Fruit fly (Drosophila melanogaster) whole organism, pupa: ENCODE measurements around the gene betaCOP.

ENCODE experiments used
- CG10348 ChIP-seq: fragments of 200-800 bp; sonication (Bioruptor generic); IDR thresholded peaks from 2 replicates; pipeline ENCODE4 v1.3.6; 2022; ENCODE audit warnings: missing biosample characterization, missing genetic modification characterization
- CG12605 ChIP-seq: fragments of 200-800 bp; sonication (Bioruptor generic); IDR thresholded peaks from 2 replicates; pipeline ENCODE4 v1.3.6; 2022; ENCODE audit warnings: missing biosample characterization, missing genetic modification characterization
- CG13204 ChIP-seq: fragments of 200-800 bp; sonication (Bioruptor generic); optimal IDR thresholded peaks from 2 replicates; lab custom pipeline; 2018; ENCODE audit warnings: missing biosample characterization, mild to moderate bottlenecking, missing genetic modification characterization, moderate library complexity
- CG14655 ChIP-seq: fragments of 200-800 bp; sonication (Bioruptor generic); optimal IDR thresholded peaks from 3 replicates; lab custom pipeline; 2017; ENCODE audit warnings: mild to moderate bottlenecking, missing biosample characterization, missing genetic modification reagents, missing genetic modification characterization
- CG15710 ChIP-seq: fragments of 200-800 bp; sonication (Bioruptor generic); optimal IDR thresholded peaks from 2 replicates; lab custom pipeline; 2018; ENCODE audit warnings: missing biosample characterization, mild to moderate bottlenecking, missing genetic modification characterization, moderate library complexity
- CG17806 ChIP-seq: fragments of 200-800 bp; sonication (Bioruptor generic); optimal IDR thresholded peaks from 2 replicates; lab custom pipeline; 2018; ENCODE audit warnings: missing biosample characterization, mild to moderate bottlenecking, missing genetic modification characterization, moderate library complexity
- CG32121 ChIP-seq: fragments of 200-800 bp; sonication (Bioruptor generic); IDR thresholded peaks from 2 replicates; pipeline ENCODE4 v1.3.6; 2022; ENCODE audit warnings: missing biosample characterization, missing genetic modification characterization
- CG34367 ChIP-seq: fragments of 200-800 bp; sonication (Bioruptor generic); optimal IDR thresholded peaks from 2 replicates; lab custom pipeline; 2018; ENCODE audit warnings: missing biosample characterization, mild to moderate bottlenecking, missing genetic modification characterization
- CG4496 ChIP-seq: fragments of 200-800 bp; sonication (Bioruptor generic); IDR thresholded peaks from 3 replicates; pipeline ENCODE4 v1.3.6; 2022; ENCODE audit warnings: missing biosample characterization, missing genetic modification characterization
- CG8159 ChIP-seq: fragments of 200-800 bp; sonication (Bioruptor generic); optimal IDR thresholded peaks from 3 replicates; lab custom pipeline; 2018; ENCODE audit warnings: missing biosample characterization, mild to moderate bottlenecking, missing genetic modification characterization, moderate library complexity
- CG8301 ChIP-seq: fragments of 200-800 bp; sonication (Bioruptor generic); optimal IDR thresholded peaks from 2 replicates; lab custom pipeline; 2018; ENCODE audit warnings: missing biosample characterization, mild to moderate bottlenecking, missing genetic modification characterization
- CG9948 ChIP-seq: fragments of 200-800 bp; sonication (Bioruptor generic); optimal IDR thresholded peaks from 2 replicates; lab custom pipeline; 2018; ENCODE audit warnings: missing biosample characterization, mild to moderate bottlenecking, missing genetic modification characterization, moderate library complexity
- D1 ChIP-seq: fragments of 200-800 bp; sonication (Bioruptor generic); optimal IDR thresholded peaks from 2 replicates; lab custom pipeline; 2018; ENCODE audit warnings: missing biosample characterization, mild to moderate bottlenecking, missing genetic modification characterization, moderate library complexity
- EcR ChIP-seq: fragments of 200-800 bp; sonication (Bioruptor generic); optimal IDR thresholded peaks from 3 replicates; lab custom pipeline; 2019; ENCODE audit warnings: missing biosample characterization, missing genetic modification characterization, mild to moderate bottlenecking, moderate library complexity, missing genetic modification reagents
- Ets98B ChIP-seq: fragments of 200-800 bp; sonication (Bioruptor generic); IDR thresholded peaks from 2 replicates; pipeline ENCODE4 v1.3.6; 2022; ENCODE audit warnings: missing biosample characterization, missing genetic modification characterization
- Pif1A ChIP-seq: fragments of 200-800 bp; sonication (Bioruptor generic); optimal IDR thresholded peaks from 3 replicates; lab custom pipeline; 2016; ENCODE audit warnings: missing biosample characterization, missing genetic modification characterization
- Pif1B ChIP-seq: fragments of 200-800 bp; sonication (Bioruptor generic); optimal IDR thresholded peaks from 3 replicates; lab custom pipeline; 2016; ENCODE audit warnings: missing biosample characterization, missing genetic modification characterization
- Snoo ChIP-seq: fragments of 200-800 bp; sonication (Bioruptor generic); optimal IDR thresholded peaks from 3 replicates; lab custom pipeline; 2017; ENCODE audit warnings: missing biosample characterization, mild to moderate bottlenecking, missing genetic modification characterization, inconsistent platforms
- fd96Ca ChIP-seq: fragments of 200-800 bp; sonication (Bioruptor generic); IDR thresholded peaks from 3 replicates; pipeline ENCODE4 v1.3.6; 2022; ENCODE audit warnings: missing biosample characterization, missing genetic modification characterization
- gl ChIP-seq: fragments of 200-800 bp; sonication (Bioruptor generic); optimal IDR thresholded peaks from 2 replicates; lab custom pipeline; 2018; ENCODE audit warnings: missing biosample characterization, mild to moderate bottlenecking, missing genetic modification characterization
- rn ChIP-seq: fragments of 200-800 bp; sonication (Bioruptor generic); IDR thresholded peaks from 2 replicates; pipeline ENCODE4 v1.3.6; 2022; ENCODE audit warnings: missing biosample characterization, missing genetic modification characterization

The betaCOP gene

DNA sequence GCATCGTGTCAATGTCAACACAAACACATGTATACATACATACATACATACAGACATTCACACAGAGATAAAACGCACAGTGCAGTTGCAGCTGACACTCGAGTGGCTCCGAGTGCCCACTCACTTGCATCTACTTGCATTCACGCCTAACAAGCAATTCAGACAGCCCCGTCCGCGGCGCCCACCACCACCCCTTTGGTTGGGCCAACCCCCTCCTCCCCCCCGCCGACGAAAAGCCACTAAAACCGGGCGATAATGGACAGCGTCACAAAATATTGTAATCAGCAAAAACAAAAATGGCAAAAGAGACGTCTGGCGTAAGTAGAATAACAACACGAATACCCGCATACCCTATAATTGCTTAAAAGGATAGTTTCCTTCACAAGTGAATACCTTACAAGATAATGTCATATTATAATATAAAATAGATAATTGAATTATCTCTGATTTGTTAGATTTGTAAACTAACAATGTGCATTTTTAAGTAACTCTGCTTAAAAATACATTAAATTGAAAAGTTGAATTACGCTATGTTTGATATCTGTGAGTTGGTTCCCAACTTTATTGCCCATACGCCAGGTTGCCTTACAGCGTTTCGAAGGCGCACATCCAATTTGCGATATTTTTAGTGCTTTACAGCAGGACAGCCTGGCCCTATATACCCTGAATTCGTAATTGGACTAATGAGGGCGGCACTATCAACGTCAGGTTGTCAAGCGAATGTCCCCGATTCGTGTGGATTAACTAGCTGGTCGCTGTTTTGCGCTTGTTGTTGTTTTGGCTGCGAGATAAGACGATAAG is 21.8 kb upstream of the betaCOP start:
- peak; percentile 33; the same call in 1 of the 2 replicates for TF ChIP-seq Ets98B
- no peak for TF ChIP-seq CG34367 (tag; lab: Kevin White, UChicago)
- TF ChIP-seq CG32121 (GFP tag; lab: Robert Waterston, UW), result 0 out of 2 replicates have a peak, but pooled peaks have one; percentile 12

- TF ChIP-seq CG15710 (no peak), CG9948 (tag; lab: Kevin White, UChicago) (peak; percentile 25), CG13204 (GFP tag; lab: Kevin White, UChicago) (no peak), Pif1B (GFP tag; lab: Kevin White, UChicago) (peak; percentile 32), CG14655 (GFP tag; lab: Kevin White, UChicago) (peak; percentile 71), Snoo (tag; lab: Kevin White, UChicago) (no peak), CG4496 (GFP tag; lab: Robert Waterston, UW) (peak; percentile 60; the same call in 2 of the 3 replicates), D1 (no peak), CG10348 (GFP tag; lab: Robert Waterston, UW) (peak; percentile 28; the same call in 1 of the 2 replicates), CG12605 (GFP tag; lab: Robert Waterston, UW) (peak; percentile 42; the same call in 1 of the 2 replicates), CG17806 (no peak), Ets98B (peak; percentile 40; the same call in 1 of the 2 replicates), CG8159 (peak; percentile 38), CG34367 (tag; lab: Kevin White, UChicago) (peak; percentile 20), fd96Ca (peak; percentile 62), rn (no peak), Pif1A (GFP tag; lab: Kevin White, UChicago) (peak; percentile 28), EcR (GFP tag; lab: Kevin White, UChicago) (no peak), CG32121 (GFP tag; lab: Robert Waterston, UW) (peak; percentile 67), gl (tag; lab: Kevin White, UChicago) (no peak), CG8301 (tag; lab: Kevin White, UChicago) (peak; percentile 55)
Measured at dm6 chrX:18405567-18406059, 20.6 kb upstream of the betaCOP start.

DNA sequence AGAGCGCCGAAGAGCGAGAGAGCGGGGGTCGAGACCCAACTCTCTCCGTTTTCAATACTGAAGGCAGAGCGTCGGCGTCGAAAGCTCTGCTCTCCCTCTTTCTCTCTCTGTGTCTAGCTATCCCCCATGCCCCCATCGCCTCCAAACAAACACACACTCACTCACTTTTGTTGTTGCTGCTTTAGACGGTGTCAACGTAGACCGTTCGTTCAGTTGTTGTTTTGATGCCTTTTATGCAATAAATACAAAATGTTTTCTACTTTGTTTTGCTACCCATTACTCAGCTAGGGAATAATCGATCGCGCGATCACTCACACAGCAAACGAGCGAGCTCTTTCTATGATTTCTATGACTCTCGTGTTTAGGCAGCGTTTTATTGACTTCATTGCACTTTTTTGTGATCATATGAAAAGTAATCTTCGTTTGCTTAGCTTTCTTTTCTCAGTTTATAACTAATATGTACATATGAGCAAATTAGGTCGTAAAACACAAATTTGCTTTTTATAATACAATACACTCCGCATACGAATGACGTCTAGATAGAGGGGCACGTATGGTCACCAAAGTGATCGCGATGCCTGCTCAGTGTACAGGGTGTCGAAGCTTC is 19.7 kb upstream of the betaCOP start:
- TF ChIP-seq CG12605 (GFP tag; lab: Robert Waterston, UW), result peak; percentile 61
- TF ChIP-seq fd96Ca, result no peak; the same call in 2 of the 3 replicates
- no peak for TF ChIP-seq CG34367 (tag; lab: Kevin White, UChicago)
- no peak for TF ChIP-seq CG13204 (GFP tag; lab: Kevin White, UChicago)
- peak; percentile 75 for TF ChIP-seq CG14655 (GFP tag; lab: Kevin White, UChicago)
- 0 out of 2 replicates have a peak, but pooled peaks have one; percentile 8 for TF ChIP-seq CG32121 (GFP tag; lab: Robert Waterston, UW)
- no peak for TF ChIP-seq Pif1B (GFP tag; lab: Kevin White, UChicago)
- peak; percentile 51 for TF ChIP-seq CG8301 (tag; lab: Kevin White, UChicago)
- TF ChIP-seq Pif1A (GFP tag; lab: Kevin White, UChicago), result no peak
- TF ChIP-seq CG15710, result peak; percentile 13
- peak; percentile 35 for TF ChIP-seq EcR (GFP tag; lab: Kevin White, UChicago)
- TF ChIP-seq CG17806, result no peak
- no peak for TF ChIP-seq D1
- TF ChIP-seq Snoo (tag; lab: Kevin White, UChicago), result no peak
- peak; percentile 15 for TF ChIP-seq CG8159
- no peak for TF ChIP-seq CG10348 (GFP tag; lab: Robert Waterston, UW)
- TF ChIP-seq Ets98B, result no peak; the same call in 1 of the 2 replicates
- peak; percentile 44 for TF ChIP-seq CG9948 (tag; lab: Kevin White, UChicago)
- TF ChIP-seq CG4496 (GFP tag; lab: Robert Waterston, UW), result peak; percentile 36; the same call in 1 of the 3 replicates
- no peak for TF ChIP-seq rn
- peak; percentile 6 for TF ChIP-seq gl (tag; lab: Kevin White, UChicago)
- TF ChIP-seq, all 21 proteins: peak for 10

DNA sequence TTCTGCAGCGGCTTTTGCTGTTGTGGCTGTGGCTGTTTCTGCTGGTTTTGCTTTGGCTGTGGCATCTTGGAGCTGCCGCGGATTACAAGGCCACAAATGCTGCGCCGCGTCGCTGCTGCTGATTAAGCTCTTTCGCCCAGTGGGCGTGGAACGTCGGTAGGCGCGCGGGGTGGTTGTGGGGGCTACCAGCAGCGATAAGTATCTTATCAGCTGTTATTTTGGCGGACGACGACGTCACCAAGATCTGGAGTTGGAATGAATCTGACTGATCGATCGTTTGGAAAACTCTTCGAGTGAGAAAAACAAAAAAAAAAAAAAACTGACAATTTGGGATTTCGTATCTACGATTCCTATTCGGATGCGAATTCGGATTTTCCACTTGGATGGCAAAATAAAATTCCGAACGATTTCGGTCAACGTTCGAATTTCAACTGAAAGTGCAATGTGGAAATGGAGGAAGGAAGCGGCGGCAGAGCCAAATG is 19.1 kb upstream of the betaCOP start:
- TF ChIP-seq CG14655 (GFP tag; lab: Kevin White, UChicago), result no peak
- TF ChIP-seq Ets98B, result 0 out of 2 replicates have a peak, but pooled peaks have one; percentile 31
- TF ChIP-seq EcR (GFP tag; lab: Kevin White, UChicago), result peak; percentile 59

dm6 chrX:18402564-18402963 is 17.5 kb upstream of the betaCOP start:
- TF ChIP-seq CG15710 (no peak), CG32121 (GFP tag; lab: Robert Waterston, UW) (no peak), CG17806 (no peak), EcR (GFP tag; lab: Kevin White, UChicago) (no peak), fd96Ca (no peak), CG4496 (GFP tag; lab: Robert Waterston, UW) (no peak), CG9948 (tag; lab: Kevin White, UChicago) (no peak)

dm6 chrX:18399965-18400364 is 14.9 kb upstream of the betaCOP start, which contains the start of gene CG34328:
CG34328 (minus strand) TSS chrX:18400065.
- TF ChIP-seq CG4496 (GFP tag; lab: Robert Waterston, UW) (no peak), gl (tag; lab: Kevin White, UChicago) (no peak), CG9948 (tag; lab: Kevin White, UChicago) (no peak), CG10348 (GFP tag; lab: Robert Waterston, UW) (no peak), CG8159 (no peak), fd96Ca (no peak), CG32121 (GFP tag; lab: Robert Waterston, UW) (no peak), CG34367 (tag; lab: Kevin White, UChicago) (no peak), Snoo (tag; lab: Kevin White, UChicago) (no peak)
